Fruit fly (Drosophila melanogaster): ENCODE measurements around the gene CG13376.

The CG13376 gene

DNA sequence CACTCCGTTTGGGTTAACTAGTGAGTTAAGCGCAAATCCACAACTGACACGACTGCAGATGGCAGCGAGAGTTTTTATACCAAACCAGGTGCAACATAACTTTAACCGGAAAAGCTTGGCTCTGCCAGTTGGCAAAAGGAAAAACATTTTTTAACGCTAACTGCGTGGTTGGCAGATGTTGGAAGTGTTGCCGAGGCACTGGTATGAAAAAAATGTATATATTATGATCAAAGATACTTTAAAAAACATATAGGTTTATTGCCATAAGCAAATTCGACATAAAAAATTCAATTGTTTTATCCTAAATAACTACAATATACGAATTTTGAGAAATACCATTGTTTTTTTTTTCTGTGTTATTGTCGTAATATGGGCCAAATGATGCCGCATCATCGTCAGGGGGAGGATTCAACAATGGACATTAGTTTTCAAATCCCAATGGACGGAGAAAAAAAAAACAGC, at the start of gene CG13376:
CG13376 (minus strand) TSS at position 51 of the 462 bp plus-strand sequence.
- TF ChIP-seq Myc (optimal IDR thresholded peaks at IDR 0.05) (no peak), insv (optimal IDR thresholded peaks at IDR 0.05) (no peak), psq (optimal IDR thresholded peaks at IDR 0.05) (no peak), h (optimal IDR thresholded peaks at IDR 0.05) (no peak), ttk (optimal IDR thresholded peaks at IDR 0.05) (no peak), Sin3A (optimal IDR thresholded peaks at IDR 0.05) (no peak)

DNA sequence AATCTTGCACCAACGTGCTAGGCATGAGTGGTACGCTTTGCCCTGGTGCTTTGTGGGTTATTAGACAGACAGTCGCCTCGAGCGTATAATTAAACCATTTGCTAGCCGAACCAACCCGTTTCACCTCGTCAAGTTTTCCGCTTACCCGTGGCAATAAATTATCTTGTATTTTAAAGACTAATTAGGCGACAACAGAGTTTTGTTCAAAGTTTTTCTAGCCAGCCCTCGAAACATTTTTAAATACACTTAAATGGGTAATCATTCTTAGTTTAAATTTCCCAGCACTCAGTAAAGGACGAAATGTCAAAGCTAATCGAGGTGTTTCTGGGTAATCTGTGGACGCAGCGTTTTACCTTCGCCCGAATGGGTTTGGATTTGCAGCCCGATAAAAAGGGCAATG, 48.0 kb upstream of the CG13376 start, which contains the start of gene Or1a:
Or1a (plus strand) TSS at position 301 of the 400 bp plus-strand sequence.
- no peak for TF ChIP-seq Sin3A (optimal IDR thresholded peaks at IDR 0.05)
- TF ChIP-seq h (optimal IDR thresholded peaks at IDR 0.05), result no peak
- no peak for TF ChIP-seq ttk (optimal IDR thresholded peaks at IDR 0.05)
- TF ChIP-seq psq (optimal IDR thresholded peaks at IDR 0.05), result no peak

DNA sequence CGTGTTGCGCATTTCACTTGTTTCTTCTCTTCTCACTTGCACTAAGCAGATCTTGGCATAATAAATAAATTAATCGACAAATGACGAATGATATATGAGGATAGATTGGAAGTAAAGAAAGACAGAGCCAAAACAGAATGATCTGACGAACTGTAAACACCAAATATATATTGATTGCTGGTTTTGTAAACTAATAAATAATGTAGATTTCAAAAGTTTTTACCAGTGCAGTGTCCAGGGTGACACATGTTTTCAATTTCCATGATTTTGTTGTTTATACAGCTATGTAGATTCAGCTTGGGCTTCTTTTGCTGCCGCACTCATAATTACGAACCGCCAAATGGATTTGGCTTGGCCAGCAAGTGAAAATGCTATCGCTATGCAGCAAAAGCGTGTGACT, 44.5 kb upstream of the CG13376 start:
- TF ChIP-seq h (optimal IDR thresholded peaks at IDR 0.05), result no peak
- TF ChIP-seq Sin3A (optimal IDR thresholded peaks at IDR 0.05), result no peak
- TF ChIP-seq psq (optimal IDR thresholded peaks at IDR 0.05), result no peak
- TF ChIP-seq Myc (optimal IDR thresholded peaks at IDR 0.05), result no peak
- no peak for TF ChIP-seq insv (optimal IDR thresholded peaks at IDR 0.05)
- TF ChIP-seq ttk (optimal IDR thresholded peaks at IDR 0.05), result no peak

DNA sequence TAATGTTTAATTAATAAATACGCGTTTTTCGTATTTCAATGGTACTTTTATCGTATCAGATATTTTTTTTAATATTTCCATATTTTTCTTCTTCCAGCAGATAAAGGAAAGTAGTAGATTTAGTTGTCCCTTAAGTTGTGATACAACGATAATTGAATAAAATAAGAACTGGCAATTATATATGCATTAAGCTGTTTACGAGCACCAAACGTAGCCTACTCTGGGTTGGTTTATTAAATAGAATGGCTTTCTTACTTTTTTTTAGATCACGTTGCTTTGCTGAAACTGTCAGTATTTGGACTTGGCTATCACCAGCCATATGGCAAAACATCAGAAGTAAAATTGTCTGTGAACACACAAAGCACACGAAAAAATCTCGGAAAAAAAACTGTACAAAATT, 40.6 kb upstream of the CG13376 start, which contains the start of gene CG12470:
CG12470 (plus strand) TSS at position 301 of the 400 bp plus-strand sequence.
- TF ChIP-seq Myc (optimal IDR thresholded peaks at IDR 0.05) (no peak), ttk (optimal IDR thresholded peaks at IDR 0.05) (no peak), h (optimal IDR thresholded peaks at IDR 0.05) (no peak), psq (optimal IDR thresholded peaks at IDR 0.05) (no peak), insv (optimal IDR thresholded peaks at IDR 0.05) (no peak), Sin3A (optimal IDR thresholded peaks at IDR 0.05) (no peak)

DNA sequence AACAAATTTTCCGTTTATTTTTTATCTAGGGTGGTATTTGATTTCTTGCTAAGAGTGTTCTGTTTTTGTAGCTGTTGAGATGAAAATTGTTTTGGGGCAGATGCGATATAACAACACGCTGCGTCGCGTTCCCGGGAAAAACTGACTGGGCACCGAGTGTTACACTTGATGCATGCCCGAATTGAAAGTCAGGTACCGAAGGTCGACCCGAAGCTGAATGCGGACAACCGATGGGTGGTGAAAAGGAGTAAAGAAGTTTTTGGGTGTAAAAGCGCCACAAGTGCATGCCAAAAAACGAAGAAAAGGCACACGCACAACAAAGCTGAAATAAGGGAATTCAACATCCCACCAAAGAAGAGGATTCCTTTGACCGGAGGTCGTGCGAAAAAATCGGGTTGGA, 28.0 kb upstream of the CG13376 start, which contains the start of gene CG13375:
CG13375 (minus strand) TSS at position 124 of the 400 bp plus-strand sequence.
- TF ChIP-seq psq (optimal IDR thresholded peaks at IDR 0.05) (no peak), insv (optimal IDR thresholded peaks at IDR 0.05) (no peak), h (optimal IDR thresholded peaks at IDR 0.05) (no peak), Myc (optimal IDR thresholded peaks at IDR 0.05) (no peak), ttk (optimal IDR thresholded peaks at IDR 0.05) (no peak), Sin3A (optimal IDR thresholded peaks at IDR 0.05) (no peak)

DNA sequence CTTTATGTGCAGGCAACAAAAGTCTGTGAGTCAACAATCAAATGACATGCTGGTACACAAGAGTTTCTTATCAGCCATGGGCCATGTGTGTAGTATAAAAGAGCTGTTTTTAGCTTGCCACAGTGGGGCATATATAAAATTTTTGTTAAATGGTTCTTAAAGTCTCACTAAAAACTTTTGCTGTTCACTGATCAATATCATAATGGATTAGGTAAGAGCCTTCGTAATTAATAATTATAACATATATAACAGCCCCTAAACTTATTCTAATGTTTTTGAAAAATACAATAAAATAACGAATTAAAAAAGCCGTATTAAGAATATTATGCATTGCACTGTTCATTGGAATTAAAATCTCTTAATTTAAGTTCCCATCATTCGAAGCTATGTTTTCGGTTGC, 26.4 kb upstream of the CG13376 start:
- TF ChIP-seq Sin3A (optimal IDR thresholded peaks at IDR 0.05) (no peak), Myc (optimal IDR thresholded peaks at IDR 0.05) (no peak), h (optimal IDR thresholded peaks at IDR 0.05) (no peak), insv (optimal IDR thresholded peaks at IDR 0.05) (no peak)

DNA sequence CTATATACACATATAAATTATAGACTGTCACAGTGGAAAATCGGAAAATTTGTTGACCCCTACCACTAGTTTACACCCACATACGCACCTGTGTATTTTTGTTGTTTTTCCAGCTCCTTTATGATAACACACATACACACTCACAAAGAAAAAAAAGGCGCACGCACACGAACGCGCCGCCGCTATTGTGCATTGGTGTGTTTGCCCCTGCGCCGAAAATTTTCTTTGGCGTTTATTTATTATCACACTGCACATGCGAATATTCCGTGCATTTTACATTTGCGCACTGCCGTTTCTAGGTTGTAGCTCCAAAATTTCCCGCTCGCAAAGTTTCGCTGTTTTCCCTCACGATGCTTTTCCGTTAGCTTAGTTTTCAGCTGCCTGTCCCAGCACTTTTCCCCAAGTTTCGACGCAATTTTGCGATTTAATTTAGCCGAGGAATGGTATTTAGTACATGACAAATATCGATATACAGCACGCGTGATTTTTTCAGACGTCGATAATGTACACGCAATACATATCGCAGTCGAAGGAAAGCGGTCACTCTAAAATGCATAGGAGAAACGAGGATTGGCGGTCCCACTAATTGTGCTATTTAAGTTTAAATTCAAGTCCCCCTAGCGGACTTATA, 12.4 kb upstream of the CG13376 start, which contains the start of the genes CG3777 and ewg:
CG3777 (plus strand) TSS at position 607 of the 631 bp plus-strand sequence.
ewg (minus strand) TSS at position 622 of the 631 bp plus-strand sequence.
- TF ChIP-seq h (optimal IDR thresholded peaks at IDR 0.05) (no peak), psq (optimal IDR thresholded peaks at IDR 0.05) (no peak), Myc (optimal IDR thresholded peaks at IDR 0.05) (no peak), insv (optimal IDR thresholded peaks at IDR 0.05) (no peak), ttk (optimal IDR thresholded peaks at IDR 0.05) (no peak), Sin3A (optimal IDR thresholded peaks at IDR 0.05) (no peak)

DNA sequence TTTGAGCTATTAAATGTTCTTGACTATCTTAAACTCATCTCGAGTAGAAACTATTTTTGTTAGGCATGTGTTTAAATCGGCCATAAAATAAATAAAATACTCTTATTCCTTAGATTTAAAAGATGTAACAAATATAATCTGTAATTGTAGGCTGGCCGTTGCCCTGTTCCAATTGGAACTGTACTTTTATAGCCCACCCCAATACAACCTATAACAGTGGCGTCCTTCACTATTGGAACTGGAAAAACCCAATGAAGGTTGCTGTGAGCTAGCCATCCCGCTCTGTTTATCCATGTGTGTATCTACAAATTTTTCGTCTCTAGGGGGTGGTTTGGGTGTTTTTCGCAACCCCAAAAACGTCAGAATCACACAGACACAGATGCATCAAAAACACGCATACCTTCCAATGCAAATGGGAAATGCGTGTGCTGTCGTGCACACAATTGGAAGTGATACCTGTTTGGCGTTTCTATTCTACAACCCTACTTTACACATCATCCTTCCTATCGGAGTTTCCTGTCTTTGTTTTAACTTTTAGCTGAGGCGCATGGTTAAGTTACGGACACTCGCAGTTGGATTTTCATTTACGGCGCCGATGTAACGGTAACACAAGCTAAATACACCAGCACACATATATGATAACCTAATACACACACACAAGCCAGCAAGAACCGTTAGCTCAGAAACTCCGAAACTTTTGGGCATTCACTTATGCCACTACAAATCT, 11.7 kb upstream of the CG13376 start:
- no peak for TF ChIP-seq h (optimal IDR thresholded peaks at IDR 0.05)

DNA sequence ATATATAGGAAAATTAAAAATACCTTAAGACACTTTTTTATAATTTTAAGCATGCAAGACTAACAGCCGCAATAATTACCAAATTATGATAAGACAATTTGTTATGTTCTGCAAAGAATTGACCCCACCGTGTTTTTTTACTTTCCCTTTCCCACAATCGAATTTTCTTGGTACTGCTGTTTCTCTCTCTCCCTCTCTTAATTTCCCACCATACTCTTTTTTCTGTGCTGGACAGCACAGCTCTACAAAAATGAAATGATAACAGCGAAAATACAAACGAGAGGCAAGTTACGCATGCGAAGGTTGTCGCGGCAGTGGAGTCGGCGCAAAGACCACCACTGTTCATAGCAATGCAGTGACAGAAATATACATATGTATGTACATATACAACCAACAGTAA, 11.1 kb upstream of the CG13376 start:
- no peak for TF ChIP-seq Sin3A (optimal IDR thresholded peaks at IDR 0.05)

DNA sequence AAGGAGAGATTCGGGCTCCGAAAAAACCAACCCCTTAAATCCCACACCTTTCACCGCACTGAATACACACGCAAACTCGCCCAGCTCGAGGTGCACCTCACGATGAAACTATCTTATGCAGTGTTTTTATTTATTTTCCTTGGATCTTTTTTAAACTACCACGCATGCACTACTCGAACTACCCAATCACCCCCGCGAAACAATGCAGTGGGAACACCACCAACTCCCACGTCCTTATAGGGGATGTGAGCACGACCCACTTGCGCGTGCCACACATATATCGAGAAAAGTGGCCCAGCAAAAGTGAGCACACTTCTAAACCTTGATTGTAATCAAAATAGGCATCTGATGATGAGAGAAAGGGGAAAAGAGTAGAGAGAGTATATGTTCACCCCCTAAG, 9.7 kb upstream of the CG13376 start:
- TF ChIP-seq insv (optimal IDR thresholded peaks at IDR 0.05) (no peak), Sin3A (optimal IDR thresholded peaks at IDR 0.05) (no peak), ttk (optimal IDR thresholded peaks at IDR 0.05) (no peak), h (optimal IDR thresholded peaks at IDR 0.05) (no peak), Myc (optimal IDR thresholded peaks at IDR 0.05) (no peak), psq (optimal IDR thresholded peaks at IDR 0.05) (no peak)

DNA sequence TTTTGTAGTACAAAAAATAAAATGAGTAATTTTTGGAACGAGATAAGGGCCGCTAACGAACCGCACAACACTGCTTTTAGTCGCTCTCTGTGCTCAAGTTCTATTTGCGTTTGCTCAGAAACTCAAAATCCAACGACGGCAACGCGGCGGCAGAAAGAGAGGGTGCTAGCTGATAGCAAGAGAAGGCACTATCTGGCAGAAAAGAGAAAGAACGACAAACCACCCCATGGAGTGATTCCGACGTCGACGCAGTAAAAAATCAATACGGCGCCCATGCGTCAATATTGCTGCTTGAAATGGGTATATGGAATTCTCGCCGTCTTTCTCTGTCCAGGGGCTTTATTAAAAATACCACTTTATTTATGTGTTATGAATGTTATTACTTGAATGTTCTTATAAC, 9.2 kb upstream of the CG13376 start:
- TF ChIP-seq ttk (optimal IDR thresholded peaks at IDR 0.05), result no peak
- TF ChIP-seq Sin3A (optimal IDR thresholded peaks at IDR 0.05), result no peak
- no peak for TF ChIP-seq insv (optimal IDR thresholded peaks at IDR 0.05)
- no peak for TF ChIP-seq h (optimal IDR thresholded peaks at IDR 0.05)
- no peak for TF ChIP-seq psq (optimal IDR thresholded peaks at IDR 0.05)
- TF ChIP-seq Myc (optimal IDR thresholded peaks at IDR 0.05), result no peak

DNA sequence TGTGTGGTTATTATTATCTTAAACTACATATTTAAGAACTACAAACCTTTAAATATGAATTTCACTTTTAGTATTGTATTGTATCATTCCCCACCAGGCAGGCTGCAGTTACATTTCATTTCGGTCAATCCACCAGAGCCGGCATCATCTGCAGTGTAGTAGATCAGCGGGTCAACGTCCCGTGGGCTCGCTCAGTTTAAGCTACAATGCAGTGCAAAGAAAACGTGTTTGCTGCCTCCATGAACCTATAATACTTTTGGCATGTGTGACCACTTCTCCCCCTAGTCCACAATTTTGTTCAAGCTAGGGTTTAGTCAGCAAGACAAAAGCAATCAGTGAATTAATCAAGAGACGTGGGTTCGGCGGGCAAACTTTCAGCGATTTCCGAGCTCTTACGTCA, 1.2 kb upstream of the CG13376 start:
- no peak for TF ChIP-seq psq (optimal IDR thresholded peaks at IDR 0.05)
- TF ChIP-seq Sin3A (optimal IDR thresholded peaks at IDR 0.05), result no peak
- no peak for TF ChIP-seq h (optimal IDR thresholded peaks at IDR 0.05)
- no peak for TF ChIP-seq ttk (optimal IDR thresholded peaks at IDR 0.05)
- TF ChIP-seq insv (optimal IDR thresholded peaks at IDR 0.05), result no peak
- TF ChIP-seq Myc (optimal IDR thresholded peaks at IDR 0.05), result no peak

DNA sequence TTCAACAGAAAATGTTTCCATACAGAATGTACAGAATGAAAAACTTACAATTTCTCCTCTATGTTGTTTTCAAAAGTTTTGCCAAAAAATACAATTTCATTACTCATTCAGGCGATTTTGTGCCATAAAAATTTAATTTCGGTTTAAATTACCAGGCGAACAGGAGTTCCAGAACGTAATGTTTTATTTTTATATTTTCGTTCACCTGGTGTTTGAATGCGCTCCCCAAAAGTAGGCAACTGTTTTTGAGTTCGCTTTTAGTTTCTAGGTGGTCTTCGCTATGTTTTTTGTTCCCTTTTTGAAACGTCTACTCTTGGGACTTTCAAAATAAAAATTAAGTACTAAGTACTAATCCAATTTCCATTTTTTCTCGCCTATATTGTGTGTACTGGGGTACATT, 1.1 kb downstream of the CG13376 start:
- TF ChIP-seq Myc (optimal IDR thresholded peaks at IDR 0.05), result no peak
- no peak for TF ChIP-seq insv (optimal IDR thresholded peaks at IDR 0.05)
- no peak for TF ChIP-seq h (optimal IDR thresholded peaks at IDR 0.05)
- TF ChIP-seq psq (optimal IDR thresholded peaks at IDR 0.05), result no peak
- TF ChIP-seq ttk (optimal IDR thresholded peaks at IDR 0.05), result no peak
- TF ChIP-seq Sin3A (optimal IDR thresholded peaks at IDR 0.05), result no peak
